Fruit fly (Drosophila melanogaster) whole organism, embryonic: Measurements from ENCODE around the gene Megf8.

Experiments
- BtbVII ChIP-seq: fragments of 200-800 bp; sonication (Bioruptor generic); optimal IDR thresholded peaks from 3 replicates; lab custom pipeline; 2017; ENCODE audit warnings: missing biosample characterization, mild to moderate bottlenecking, missing genetic modification characterization
- CG10366 ChIP-seq: fragments of 200-800 bp; sonication (Bioruptor generic); IDR thresholded peaks from 2 replicates; pipeline ENCODE4 v1.3.6; 2022; ENCODE audit warnings: missing biosample characterization, missing genetic modification characterization
- CG11398 ChIP-seq: fragments of 200-800 bp; sonication (Bioruptor generic); optimal IDR thresholded peaks from 2 replicates; lab custom pipeline; 2016; ENCODE audit warnings: missing biosample characterization, missing genetic modification characterization
- CG1233 ChIP-seq: fragments of 200-800 bp; sonication (Bioruptor generic); optimal IDR thresholded peaks from 4 replicates; lab custom pipeline; 2018; ENCODE audit warnings: missing biosample characterization, mild to moderate bottlenecking, missing genetic modification characterization
- CG12391 ChIP-seq: fragments of 200-800 bp; sonication (Bioruptor generic); optimal IDR thresholded peaks from 3 replicates; lab custom pipeline; 2018; ENCODE audit warnings: missing biosample characterization, mild to moderate bottlenecking, missing genetic modification characterization, moderate library complexity
- CG14710 ChIP-seq: fragments of 200-800 bp; sonication (Bioruptor generic); optimal IDR thresholded peaks from 3 replicates; lab custom pipeline; 2019; ENCODE audit warnings: missing biosample characterization, mild to moderate bottlenecking, missing genetic modification characterization, moderate library complexity
- CG14860 ChIP-seq: fragments of 200-800 bp; sonication (Bioruptor generic); IDR thresholded peaks from 3 replicates; pipeline ENCODE4 v1.3.6; 2022; ENCODE audit warnings: missing biosample characterization, missing genetic modification characterization; ENCODE audit not compliant: partially characterized antibody
- CG15696 ChIP-seq: fragments of 200-800 bp; sonication (Bioruptor generic); optimal IDR thresholded peaks from 2 replicates; lab custom pipeline; 2019; ENCODE audit warnings: missing biosample characterization, mild to moderate bottlenecking, missing genetic modification characterization, moderate library complexity
- CG18262 ChIP-seq: fragments of 200-800 bp; optimal IDR thresholded peaks from 3 replicates; lab custom pipeline; 2019; ENCODE audit warnings: missing biosample characterization, mild to moderate bottlenecking, missing genetic modification characterization, moderate library complexity
- CG2116 ChIP-seq: fragments of 200-800 bp; sonication (Bioruptor generic); optimal IDR thresholded peaks from 3 replicates; lab custom pipeline; 2018; ENCODE audit warnings: missing biosample characterization, mild to moderate bottlenecking, missing genetic modification characterization
- CG30403 ChIP-seq: fragments of 200-800 bp; sonication (Bioruptor generic); optimal IDR thresholded peaks from 3 replicates; lab custom pipeline; 2016; ENCODE audit warnings: missing biosample characterization, missing genetic modification characterization
- CG31224 ChIP-seq: fragments of 200-800 bp; sonication (Bioruptor generic); IDR thresholded peaks from 2 replicates; pipeline ENCODE4 v1.3.6; 2022; ENCODE audit warnings: missing biosample characterization, missing genetic modification characterization
- CG3163 ChIP-seq: fragments of 200-800 bp; sonication (Bioruptor generic); optimal IDR thresholded peaks from 3 replicates; lab custom pipeline; 2016; ENCODE audit warnings: missing biosample characterization, missing genetic modification characterization
- CG4424 ChIP-seq: fragments of 200-800 bp; sonication (Bioruptor generic); optimal IDR thresholded peaks from 3 replicates; lab custom pipeline; 2016; ENCODE audit warnings: missing biosample characterization, missing genetic modification characterization
- CG7745 ChIP-seq: fragments of 200-800 bp; sonication (Bioruptor generic); optimal IDR thresholded peaks from 2 replicates; lab custom pipeline; 2018; ENCODE audit warnings: missing biosample characterization, mild to moderate bottlenecking, missing genetic modification characterization, moderate library complexity
- CG7987 ChIP-seq: fragments of 200-800 bp; sonication (Bioruptor generic); optimal IDR thresholded peaks from 2 replicates; lab custom pipeline; 2018; ENCODE audit warnings: missing biosample characterization, mild to moderate bottlenecking, missing genetic modification characterization, moderate library complexity
- CG8281 ChIP-seq: fragments of 200-800 bp; sonication (Bioruptor generic); optimal IDR thresholded peaks from 2 replicates; lab custom pipeline; 2018; ENCODE audit warnings: missing biosample characterization, mild to moderate bottlenecking, missing genetic modification characterization, moderate library complexity
- CG8290 ChIP-seq, 3 experiments: fragments of 200-800 bp; sonication (Bioruptor generic); optimal IDR thresholded peaks; 2 replicates each; lab custom pipeline; 2016 to 2019; ENCODE audit warnings: missing biosample characterization in 3 of 3, missing genetic modification characterization in 3 of 3, mild to moderate bottlenecking in 2 of 3, moderate library complexity in 1 of 3
- CG9727 ChIP-seq: fragments of 200-800 bp; sonication (Bioruptor generic); optimal IDR thresholded peaks from 3 replicates; lab custom pipeline; 2017; ENCODE audit warnings: missing biosample characterization, mild to moderate bottlenecking, missing genetic modification characterization
- CHES-1-like ChIP-seq: fragments of 200-800 bp; sonication (Bioruptor generic); optimal IDR thresholded peaks from 2 replicates; lab custom pipeline; 2016; ENCODE audit warnings: missing biosample characterization, missing genetic modification characterization
- CkIIα-i1 ChIP-seq: fragments of 200-800 bp; sonication (Bioruptor generic); IDR thresholded peaks from 2 replicates; pipeline ENCODE4 v1.3.6; 2022; ENCODE audit warnings: missing biosample characterization, missing genetic modification characterization
- Dip3 ChIP-seq: fragments of 200-800 bp; sonication (Bioruptor generic); optimal IDR thresholded peaks from 3 replicates; lab custom pipeline; 2016; ENCODE audit warnings: missing biosample characterization, missing genetic modification characterization
- Elba2 ChIP-seq: fragments of 200-800 bp; sonication (Bioruptor generic); optimal IDR thresholded peaks from 3 replicates; lab custom pipeline; 2016; ENCODE audit warnings: missing biosample characterization, missing genetic modification characterization
- Med ChIP-seq: fragments of 200-800 bp; sonication (Bioruptor generic); peaks from one replicate; lab custom pipeline; 2016; ENCODE audit warnings: missing biosample characterization, missing genetic modification characterization, mild to moderate bottlenecking, inconsistent platforms, moderate library complexity
- NFAT ChIP-seq: fragments of 200-800 bp; sonication (Bioruptor generic); IDR thresholded peaks from 2 replicates; pipeline ENCODE4 v1.3.6; 2022; ENCODE audit warnings: missing biosample characterization, missing genetic modification characterization
- PHDP ChIP-seq: fragments of 200-800 bp; sonication (Bioruptor generic); optimal IDR thresholded peaks from 3 replicates; lab custom pipeline; 2018; ENCODE audit warnings: missing biosample characterization, mild to moderate bottlenecking, missing genetic modification characterization, moderate library complexity
- al ChIP-seq: fragments of 200-800 bp; sonication (Bioruptor generic); IDR thresholded peaks from 2 replicates; pipeline ENCODE4 v1.3.6; 2022; ENCODE audit warnings: missing biosample characterization, missing genetic modification characterization
- ase ChIP-seq: fragments of 200-800 bp; sonication (Bioruptor generic); IDR thresholded peaks from 3 replicates; pipeline ENCODE4 v1.3.6; 2022; ENCODE audit warnings: missing biosample characterization, missing genetic modification characterization
- ato ChIP-seq: fragments of 200-800 bp; sonication (Bioruptor generic); IDR thresholded peaks from 2 replicates; pipeline ENCODE4 v1.3.6; 2022; ENCODE audit warnings: missing biosample characterization, missing genetic modification characterization; ENCODE audit not compliant: partially characterized antibody
- bigmax ChIP-seq: fragments of 200-800 bp; sonication (Bioruptor generic); optimal IDR thresholded peaks from 2 replicates; lab custom pipeline; 2018; ENCODE audit warnings: missing biosample characterization, mild to moderate bottlenecking, missing genetic modification characterization
- caup ChIP-seq: fragments of 200-800 bp; sonication (Bioruptor generic); optimal IDR thresholded peaks from 3 replicates; lab custom pipeline; 2017; ENCODE audit warnings: missing biosample characterization, mild to moderate bottlenecking, missing genetic modification characterization, moderate library complexity; ENCODE audit not compliant: severe bottlenecking
- cwo ChIP-seq: fragments of 200-800 bp; sonication (Bioruptor generic); optimal IDR thresholded peaks from 3 replicates; lab custom pipeline; 2017; ENCODE audit warnings: missing biosample characterization, missing genetic modification characterization, mild to moderate bottlenecking, moderate library complexity, missing genetic modification reagents
- esg ChIP-seq: fragments of 200-800 bp; sonication (Bioruptor generic); conservative IDR thresholded peaks from 2 replicates; pipeline ENCODE4 v1.3.6; 2022; ENCODE audit warnings: missing biosample characterization, missing genetic modification characterization
- eve ChIP-seq, 2 experiments: fragments of >200 bp; optimal IDR thresholded peaks; 2 replicates each; lab custom pipeline; 2017; ENCODE audit warnings: missing biosample characterization in 2 of 2, missing genetic modification characterization in 2 of 2
- gcm2 ChIP-seq: fragments of 200-800 bp; sonication (Bioruptor generic); optimal IDR thresholded peaks from 2 replicates; lab custom pipeline; 2016; ENCODE audit warnings: missing biosample characterization, missing genetic modification characterization
- gfzf ChIP-seq: fragments of 200-800 bp; sonication (Bioruptor generic); optimal IDR thresholded peaks from 2 replicates; lab custom pipeline; 2016; ENCODE audit warnings: missing biosample characterization, mild to moderate bottlenecking, missing genetic modification characterization, moderate library complexity
- h ChIP-seq: fragments of >200 bp; optimal IDR thresholded peaks from 2 replicates; lab custom pipeline; 2017
- jumu ChIP-seq: fragments of 200-800 bp; sonication (Bioruptor generic); optimal IDR thresholded peaks from 3 replicates; lab custom pipeline; 2016; ENCODE audit warnings: missing biosample characterization, missing genetic modification characterization
- nerfin-2 ChIP-seq: fragments of 200-800 bp; sonication (Bioruptor generic); IDR thresholded peaks from 2 replicates; pipeline ENCODE4 v1.3.6; 2022; ENCODE audit warnings: missing biosample characterization, missing genetic modification characterization; ENCODE audit not compliant: partially characterized antibody
- odd ChIP-seq: fragments of 200-800 bp; sonication (Bioruptor generic); optimal IDR thresholded peaks from 2 replicates; lab custom pipeline; 2017; ENCODE audit warnings: missing biosample characterization, mild to moderate bottlenecking, missing genetic modification characterization
- onecut ChIP-seq: fragments of 200-800 bp; sonication (Bioruptor generic); IDR thresholded peaks from 2 replicates; pipeline ENCODE4 v1.3.6; 2022; ENCODE audit warnings: missing biosample characterization, missing genetic modification characterization
- otp ChIP-seq: fragments of 200-800 bp; sonication (Bioruptor generic); IDR thresholded peaks from 3 replicates; pipeline ENCODE4, ENCODE4 v1.3.6; 2022; ENCODE audit warnings: missing biosample characterization, missing genetic modification characterization
- pros ChIP-seq: fragments of 200-800 bp; sonication (Bioruptor generic); optimal IDR thresholded peaks from 3 replicates; lab custom pipeline; 2019; ENCODE audit warnings: missing biosample characterization, mild to moderate bottlenecking, missing genetic modification characterization, moderate library complexity
- sens ChIP-seq: fragments of 200-800 bp; sonication (Bioruptor generic); peaks from one replicate; lab custom pipeline; 2016; ENCODE audit warnings: missing biosample characterization, missing genetic modification characterization
- seq ChIP-seq: fragments of 200-800 bp; sonication (Bioruptor generic); IDR thresholded peaks from 2 replicates; pipeline ENCODE4 v1.3.6; 2022; ENCODE audit warnings: missing biosample characterization, missing genetic modification characterization
- toy ChIP-seq: fragments of 200-800 bp; sonication (Bioruptor generic); IDR thresholded peaks from 2 replicates; pipeline ENCODE4 v1.3.6; 2022; ENCODE audit warnings: missing biosample characterization, missing genetic modification characterization
- vfl ChIP-seq: fragments of 200-800 bp; sonication (Bioruptor generic); optimal IDR thresholded peaks from 2 replicates; lab custom pipeline; 2016; ENCODE audit warnings: missing biosample characterization, missing genetic modification characterization
- vnd ChIP-seq: fragments of 200-800 bp; sonication (Bioruptor generic); IDR thresholded peaks from 3 replicates; pipeline ENCODE4 v1.3.6; 2022; ENCODE audit warnings: missing biosample characterization, missing genetic modification characterization; ENCODE audit not compliant: partially characterized antibody
- zfh2 ChIP-seq: fragments of 200-800 bp; sonication (Bioruptor generic); optimal IDR thresholded peaks from 2 replicates; lab custom pipeline; 2016; ENCODE audit warnings: missing biosample characterization, missing genetic modification characterization

The Megf8 gene

DNA sequence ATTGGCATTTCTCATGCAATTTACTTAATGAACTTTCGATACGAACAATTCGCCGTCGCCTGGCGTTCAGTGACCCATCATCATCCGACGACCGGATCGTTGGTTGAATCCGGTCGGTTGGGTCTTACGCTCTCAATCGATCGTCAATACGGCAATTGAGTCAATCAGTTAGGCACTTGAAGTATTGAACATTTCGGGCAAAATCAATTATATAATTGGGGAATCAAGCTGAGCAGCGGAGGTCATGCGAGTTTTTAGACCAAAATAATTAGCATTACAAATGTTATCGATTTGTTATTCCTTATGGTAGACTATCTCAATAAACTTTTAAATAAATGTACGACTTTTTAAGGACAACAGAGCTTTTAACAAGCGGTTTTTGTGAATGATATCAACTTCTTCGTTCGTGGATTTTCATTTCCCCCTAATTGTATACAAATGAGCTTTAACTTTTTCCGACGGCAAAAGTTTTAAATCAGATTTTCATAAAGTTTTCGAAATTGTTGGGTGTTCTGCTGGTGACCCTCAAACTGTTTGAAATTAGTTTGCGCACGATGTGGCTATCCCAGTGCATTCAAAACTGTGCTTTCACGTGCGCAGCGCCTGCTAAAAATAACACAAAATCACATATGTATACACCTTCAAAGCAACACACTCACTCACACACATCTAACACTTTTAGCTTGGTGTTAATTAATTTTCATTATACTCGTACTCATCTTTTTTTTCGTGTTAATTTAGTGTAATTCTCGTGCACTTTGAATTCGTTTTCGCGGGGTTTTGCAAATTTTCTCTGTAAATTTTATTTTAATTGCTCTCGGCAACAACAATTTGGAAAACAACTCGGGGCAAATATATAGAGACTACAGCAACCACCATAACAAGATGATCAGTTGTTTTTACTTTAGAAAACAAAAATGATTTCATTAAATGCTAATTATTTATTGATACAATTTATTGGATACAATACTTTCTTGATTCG, 55.0 kb downstream of the Megf8 start (continued):
- TF ChIP-seq h: no peak
- TF ChIP-seq esg (GFP tag; lab: Robert Waterston, UW): no peak
- no peak for TF ChIP-seq zfh2 (GFP tag; lab: Kevin White, UChicago)
- no peak for TF ChIP-seq CG30403 (GFP tag; lab: Kevin White, UChicago)
- no peak for TF ChIP-seq CG2116 (GFP tag; lab: Kevin White, UChicago)
- no peak for TF ChIP-seq CG14860 (GFP tag; lab: Robert Waterston, UW)
- no peak for TF ChIP-seq ato
- TF ChIP-seq al: no peak
- TF ChIP-seq seq: no peak
- TF ChIP-seq PHDP (tag; lab: Kevin White, UChicago): no peak
- peak; percentile 94 for TF ChIP-seq CG8281 (tag; lab: Kevin White, UChicago)
- no peak for TF ChIP-seq caup (GFP tag; lab: Kevin White, UChicago)
- no peak for TF ChIP-seq CHES-1-like (GFP tag; lab: Kevin White, UChicago)
- no peak for TF ChIP-seq onecut (GFP tag; lab: Robert Waterston, UW)
- TF ChIP-seq BtbVII (GFP tag; lab: Kevin White, UChicago): no peak
- TF ChIP-seq vfl (GFP tag; lab: Kevin White, UChicago): no peak
- TF ChIP-seq gcm2 (GFP tag; lab: Kevin White, UChicago): no peak
- TF ChIP-seq Med (GFP tag; lab: Kevin White, UChicago): peak; percentile 39
- no peak for TF ChIP-seq nerfin-2 (GFP tag; lab: Robert Waterston, UW)
- no peak for TF ChIP-seq Elba2
- TF ChIP-seq CG9727 (GFP tag; lab: Kevin White, UChicago): no peak
- TF ChIP-seq CG8290 (GFP tag; optimal IDR thresholded peaks at IDR 0.05; lab: Kevin White, UChicago): no peak
- no peak for TF ChIP-seq CG8290 (tag; optimal IDR thresholded peaks at IDR 0.05; lab: Kevin White, UChicago)
- TF ChIP-seq pros (GFP tag; lab: Kevin White, UChicago): no peak
- no peak for TF ChIP-seq CG15696 (tag; lab: Kevin White, UChicago)
- no peak for TF ChIP-seq gfzf (GFP tag; lab: Kevin White, UChicago)
- no peak for TF ChIP-seq CG14710 (tag; lab: Kevin White, UChicago)
- TF ChIP-seq CG12391 (tag; lab: Kevin White, UChicago): peak; percentile 4
- TF ChIP-seq odd: no peak
- peak in 1 of 2 experiments; percentile 8 for TF ChIP-seq eve (GFP tag; optimal IDR thresholded peaks at IDR 0.05; lab: Kevin White, UChicago)
- no peak for TF ChIP-seq CG31224 (GFP tag; lab: Robert Waterston, UW)
- TF ChIP-seq sens (GFP tag; lab: Kevin White, UChicago): peak; percentile 55
- no peak for TF ChIP-seq ase
- no peak for TF ChIP-seq CG11398
- no peak for TF ChIP-seq CkIIα-i1 (GFP tag; lab: Robert Waterston, UW)
- peak; percentile 88 for TF ChIP-seq CG7987 (GFP tag; lab: Kevin White, UChicago)
- TF ChIP-seq jumu: no peak
- TF ChIP-seq CG18262 (tag; lab: Kevin White, UChicago): no peak
- TF ChIP-seq toy: no peak
- TF ChIP-seq vnd (GFP tag; lab: Robert Waterston, UW): no peak
- TF ChIP-seq NFAT (GFP tag; lab: Robert Waterston, UW): no peak
- peak; percentile 89 for TF ChIP-seq cwo (GFP tag; lab: Kevin White, UChicago)
- no peak for TF ChIP-seq bigmax (GFP tag; lab: Kevin White, UChicago)
- no peak for TF ChIP-seq CG4424
- no peak for TF ChIP-seq CG1233
- no peak for TF ChIP-seq CG10366 (GFP tag; lab: Robert Waterston, UW)
- TF ChIP-seq Dip3 (GFP tag; lab: Kevin White, UChicago): no peak
- TF ChIP-seq CG7745 (tag; lab: Kevin White, UChicago): peak; percentile 90
- 0 out of 3 replicates have a peak, but pooled peaks have one; percentile 20 for TF ChIP-seq otp (GFP tag; lab: Robert Waterston, UW)
- no peak for TF ChIP-seq CG3163 (GFP tag; lab: Kevin White, UChicago)
